ENCODE assay signal across 6 worm cellular contexts in genomic region chrX:9428059-9428458, ce11.
TF ChIP-seq lines count a peak whose summit lies in the region.

TSS of gene B0272.4 (plus strand) at chrX:9428431.

TF ChIP-seq in whole organism, L1 larva, 84 proteins besides CTCF, POLR2A, EP300 and RAD21:
- no peak for TF ChIP-seq pqm-1 (tag; optimal IDR thresholded peaks at IDR 0.05; lab: Kevin White, UChicago)
- no peak for TF ChIP-seq snpc-4 (tag; optimal IDR thresholded peaks at IDR 0.05; lab: Kevin White, UChicago)
- peak in 1 of 2 experiments; percentile 29 for TF ChIP-seq lin-35 (GFP tag; optimal IDR thresholded peaks at IDR 0.05; lab: Kevin White, UChicago)
- TF ChIP-seq nhr-20 (tag; optimal IDR thresholded peaks at IDR 0.05; lab: Kevin White, UChicago) = peak; percentile 58
- TF ChIP-seq nhr-71 (tag; optimal IDR thresholded peaks at IDR 0.05; lab: Kevin White, UChicago) = peak; percentile 8
- no peak for TF ChIP-seq fkh-8 (tag; optimal IDR thresholded peaks at IDR 0.05; lab: Kevin White, UChicago)
- peak; percentile 7 for TF ChIP-seq lin-14 (GFP tag; optimal IDR thresholded peaks at IDR 0.05; lab: Kevin White, UChicago)
- TF ChIP-seq elt-2 (tag; optimal IDR thresholded peaks at IDR 0.05; lab: Kevin White, UChicago) = peak; percentile 89
- no peak for TF ChIP-seq unc-86 (tag; optimal IDR thresholded peaks at IDR 0.05; lab: Kevin White, UChicago)
- TF ChIP-seq efl-3 (GFP tag; optimal IDR thresholded peaks at IDR 0.05; lab: Kevin White, UChicago) = no peak

TF ChIP-seq in whole organism, L2 larva, 48 proteins besides CTCF, POLR2A, EP300 and RAD21:
- TF ChIP-seq fos-1 (tag; optimal IDR thresholded peaks at IDR 0.05; lab: Kevin White, UChicago) (peak; percentile 95), gmeb-1 (tag; optimal IDR thresholded peaks at IDR 0.05; lab: Kevin White, UChicago) (peak; percentile 44), sma-9 (GFP tag; optimal IDR thresholded peaks at IDR 0.05; lab: Kevin White, UChicago) (peak; percentile 5), sma-9 (tag; optimal IDR thresholded peaks at IDR 0.05; lab: Kevin White, UChicago) (no peak), crh-2 (tag; optimal IDR thresholded peaks at IDR 0.05; lab: Kevin White, UChicago) (peak; percentile 35), elt-3 (tag; optimal IDR thresholded peaks at IDR 0.05; lab: Kevin White, UChicago) (no peak)
TF ChIP-seq in whole organism, L2 larva: peak in this region for 4.

TF ChIP-seq in whole organism, L3 larva, 47 proteins besides CTCF, POLR2A, EP300 and RAD21:
- TF ChIP-seq ceh-28 (tag; optimal IDR thresholded peaks at IDR 0.05; lab: Kevin White, UChicago) (peak; percentile 16), nfya-1 (tag; optimal IDR thresholded peaks at IDR 0.05; lab: Kevin White, UChicago; ENCODE audit: insufficient read depth) (no peak), pha-4 (tag; optimal IDR thresholded peaks at IDR 0.05; lab: Kevin White, UChicago) (peak; percentile 9), nhr-12 (tag; optimal IDR thresholded peaks at IDR 0.05; lab: Kevin White, UChicago) (no peak), pqm-1 (tag; optimal IDR thresholded peaks at IDR 0.05; lab: Kevin White, UChicago) (peak; percentile 97), skn-1 (tag; optimal IDR thresholded peaks at IDR 0.05; lab: Kevin White, UChicago) (peak; percentile 45), elt-2 (tag; optimal IDR thresholded peaks at IDR 0.05; lab: Kevin White, UChicago) (peak; percentile 93), snpc-4 (tag; optimal IDR thresholded peaks at IDR 0.05; lab: Kevin White, UChicago) (no peak)

TF ChIP-seq in whole organism, L4 larva, 104 proteins besides CTCF, POLR2A, EP300 and RAD21 (continues in another document):
- TF ChIP-seq lin-39 (tag; optimal IDR thresholded peaks at IDR 0.05; lab: Kevin White, UChicago) (no peak), nhr-76 (tag; optimal IDR thresholded peaks at IDR 0.05; lab: Kevin White, UChicago) (no peak), dpl-1 (GFP tag; optimal IDR thresholded peaks at IDR 0.05; lab: Kevin White, UChicago) (no peak), mxl-3 (GFP tag; optimal IDR thresholded peaks at IDR 0.05; lab: Kevin White, UChicago) (no peak), lir-3 (tag; optimal IDR thresholded peaks at IDR 0.05; lab: Kevin White, UChicago) (no peak), daf-16 (GFP tag; optimal IDR thresholded peaks at IDR 0.05; lab: Kevin White, UChicago) (no peak), daf-16 (tag; optimal IDR thresholded peaks at IDR 0.05; lab: Kevin White, UChicago) (peak; percentile 95), cey-2 (tag; optimal IDR thresholded peaks at IDR 0.05; lab: Kevin White, UChicago; ENCODE audit: borderline replicate concordance, insufficient read depth) (no peak), rbr-2 (tag; optimal IDR thresholded peaks at IDR 0.05; lab: Kevin White, UChicago) (no peak), unc-39 (tag; optimal IDR thresholded peaks at IDR 0.05; lab: Kevin White, UChicago) (no peak), ZK337.2 (GFP tag; IDR thresholded peaks at IDR 0.05; lab: Robert Waterston, UW) (no peak), nhr-11 (tag; optimal IDR thresholded peaks at IDR 0.05; lab: Kevin White, UChicago) (no peak), hif-1 (tag; optimal IDR thresholded peaks at IDR 0.05; lab: Kevin White, UChicago) (no peak), F37D6.2 (tag; optimal IDR thresholded peaks at IDR 0.05; lab: Kevin White, UChicago) (no peak), hlh-30 (tag; optimal IDR thresholded peaks at IDR 0.05; lab: Kevin White, UChicago; ENCODE audit: insufficient read depth) (no peak), jun-1 (tag; optimal IDR thresholded peaks at IDR 0.05; lab: Kevin White, UChicago) (no peak), mdt-29 (GFP tag; IDR thresholded peaks at IDR 0.05; lab: Robert Waterston, UW) (no peak), egl-27 (tag; optimal IDR thresholded peaks at IDR 0.05; lab: Kevin White, UChicago) (no peak), madf-9 (GFP tag; conservative IDR thresholded peaks at IDR 0.05; lab: Robert Waterston, UW) (no peak), ceh-62 (tag; optimal IDR thresholded peaks at IDR 0.05; lab: Kevin White, UChicago) (no peak), ceh-20 (GFP tag; IDR thresholded peaks at IDR 0.05; lab: Robert Waterston, UW) (peak; percentile 44; the same call in 1 of the 2 replicates), fos-1 (tag; optimal IDR thresholded peaks at IDR 0.05; lab: Kevin White, UChicago) (no peak), attf-4 (tag; optimal IDR thresholded peaks at IDR 0.05; lab: Kevin White, UChicago) (no peak), dmd-6 (GFP tag; IDR thresholded peaks at IDR 0.05; lab: Robert Waterston, UW) (peak; percentile 42)

TF ChIP-seq in whole organism, late embryonic, 69 proteins besides CTCF, POLR2A, EP300 and RAD21:
- no peak for TF ChIP-seq dve-1 (tag; optimal IDR thresholded peaks at IDR 0.05; lab: Kevin White, UChicago)
- TF ChIP-seq unc-3 (GFP tag; conservative IDR thresholded peaks at IDR 0.05; lab: Robert Waterston, UW) = no peak
- TF ChIP-seq unc-3 (tag; optimal IDR thresholded peaks at IDR 0.05; lab: Kevin White, UChicago) = no peak
- TF ChIP-seq nhr-11 (tag; optimal IDR thresholded peaks at IDR 0.05; lab: Kevin White, UChicago) = no peak
- no peak for TF ChIP-seq madf-2 (tag; optimal IDR thresholded peaks at IDR 0.05; lab: Kevin White, UChicago)
- TF ChIP-seq Y22D7AL.16 (tag; optimal IDR thresholded peaks at IDR 0.05; lab: Kevin White, UChicago) = no peak
- peak; percentile 67 for TF ChIP-seq elt-2 (tag; optimal IDR thresholded peaks at IDR 0.05; lab: Kevin White, UChicago)
- no peak for TF ChIP-seq pros-1 (tag; optimal IDR thresholded peaks at IDR 0.05; lab: Kevin White, UChicago)

TF ChIP-seq in whole organism, young adult, 124 proteins besides CTCF, POLR2A, EP300 and RAD21:
- TF ChIP-seq nhr-80 (tag; optimal IDR thresholded peaks at IDR 0.05; lab: Kevin White, UChicago) (peak; percentile 60), snpc-3.4 (tag; optimal IDR thresholded peaks at IDR 0.05; lab: Kevin White, UChicago) (no peak), athp-1 (tag; optimal IDR thresholded peaks at IDR 0.05; lab: Kevin White, UChicago) (no peak)
